Worm (Caenorhabditis elegans): ENCODE results near the gene clec-224.

Gene clec-224

DNA sequence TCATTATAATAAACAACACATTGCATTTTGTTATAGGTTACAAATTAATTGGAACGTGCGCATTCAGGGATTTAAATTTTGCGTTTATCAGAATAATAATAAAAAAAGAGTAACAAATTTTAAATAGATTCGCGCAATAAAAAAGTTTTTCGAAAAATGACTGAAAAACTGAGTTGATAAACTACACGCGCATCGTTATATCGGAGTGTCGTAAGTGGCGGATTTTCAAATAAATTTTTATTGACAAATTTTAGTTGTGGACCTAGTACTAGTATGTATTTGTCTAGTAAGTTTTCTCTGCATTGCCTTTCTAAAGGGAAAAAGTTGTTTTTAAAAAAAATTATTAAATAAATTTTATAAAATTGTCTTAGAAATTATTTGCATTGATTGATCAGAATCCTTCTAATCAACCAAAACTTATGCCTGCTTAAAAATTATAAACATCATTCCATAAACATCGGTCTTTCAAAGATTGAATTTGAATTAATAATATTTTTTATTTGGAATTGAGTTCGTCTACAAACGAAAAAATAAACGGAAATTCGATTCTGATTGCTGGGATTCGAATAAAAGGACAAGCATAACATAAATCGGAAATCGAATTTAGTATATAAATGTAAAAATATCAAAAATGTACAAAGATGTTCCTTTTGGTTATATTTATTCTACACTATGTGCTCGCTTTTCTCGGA lies 5.2 kb upstream of the clec-224 start, which contains the start of gene srd-4 (continued):
- no peak for TF ChIP-seq attf-5 (GFP tag; optimal IDR thresholded peaks at IDR 0.05)
- TF ChIP-seq akir-1 (GFP tag; optimal IDR thresholded peaks at IDR 0.05), result no peak
- TF ChIP-seq B0019.2 (GFP tag; conservative IDR thresholded peaks at IDR 0.05), result no peak
- no peak for TF ChIP-seq gei-17 (GFP tag; optimal IDR thresholded peaks at IDR 0.05)
- no peak for TF ChIP-seq Y56A3A.18 (GFP tag; IDR thresholded peaks at IDR 0.05)

- no peak for TF ChIP-seq tlf-1 (GFP tag; optimal IDR thresholded peaks at IDR 0.05)
- TF ChIP-seq rec-8 (tag; optimal IDR thresholded peaks at IDR 0.05), result no peak
- TF ChIP-seq lin-54 (GFP tag; optimal IDR thresholded peaks at IDR 0.05), result no peak
- no peak for TF ChIP-seq mel-28 (tag; optimal IDR thresholded peaks at IDR 0.05; ENCODE audit: borderline replicate concordance)
- TF ChIP-seq F10E7.11 (tag; optimal IDR thresholded peaks at IDR 0.05), result no peak
- TF ChIP-seq F55B11.4 (tag; optimal IDR thresholded peaks at IDR 0.05; ENCODE audit: borderline replicate concordance, insufficient read depth), result no peak
- no peak for TF ChIP-seq ets-4 (GFP tag; optimal IDR thresholded peaks at IDR 0.05)
- no peak for TF ChIP-seq ztf-25 (GFP tag; IDR thresholded peaks at IDR 0.05)
- TF ChIP-seq nfya-2 (GFP tag; IDR thresholded peaks at IDR 0.05), result no peak
- no peak for TF ChIP-seq sptf-2 (GFP tag; optimal IDR thresholded peaks at IDR 0.05)
- no peak for TF ChIP-seq F52B5.7 (tag; optimal IDR thresholded peaks at IDR 0.05)
- no peak for TF ChIP-seq die-1 (tag; optimal IDR thresholded peaks at IDR 0.05)
- TF ChIP-seq lin-40 (tag; optimal IDR thresholded peaks at IDR 0.05), result no peak
- no peak for TF ChIP-seq dox-1 (GFP tag; IDR thresholded peaks at IDR 0.05)
- no peak for TF ChIP-seq T26A5.8 (tag; optimal IDR thresholded peaks at IDR 0.05)
Observed at ce11 chrV:12183854-12184253, 4.6 kb upstream of the clec-224 start, which contains the start of gene usip-1. Gene usip-1, minus strand, starts transcription at chrV:12184194.

ce11 chrV:12181310-12181709 lies 2.1 kb upstream of the clec-224 start, which contains the start of gene elpc-3:
Gene elpc-3, minus strand, starts transcription at chrV:12181410.
- TF ChIP-seq nhr-179 (tag; optimal IDR thresholded peaks at IDR 0.05), result no peak
- no peak for TF ChIP-seq ama-1 (optimal IDR thresholded peaks at IDR 0.05)
- TF ChIP-seq ama-1 (GFP tag; optimal IDR thresholded peaks at IDR 0.05), result peak in 1 of 2 experiments; percentile 27

ce11 chrV:12170114-12170513 lies 9.1 kb downstream of the clec-224 start, which contains the start of gene ZK863.1:
Gene ZK863.1, minus strand, starts transcription at chrV:12170214.
- TF ChIP-seq lin-35 (GFP tag; optimal IDR thresholded peaks at IDR 0.05) (no peak), sea-2 (GFP tag; IDR thresholded peaks at IDR 0.05) (no peak), F22D6.2 (tag; optimal IDR thresholded peaks at IDR 0.05) (no peak), zfh-2 (GFP tag; conservative IDR thresholded peaks at IDR 0.05) (no peak), F52B5.7 (tag; optimal IDR thresholded peaks at IDR 0.05) (no peak), K11D2.4 (GFP tag; IDR thresholded peaks at IDR 0.05) (no peak), B0035.1 (tag; optimal IDR thresholded peaks at IDR 0.05) (no peak), unc-130 (GFP tag; optimal IDR thresholded peaks at IDR 0.05) (no peak), sptf-2 (GFP tag; optimal IDR thresholded peaks at IDR 0.05) (no peak)

ce11 chrV:12167653-12168052 lies 11.6 kb downstream of the clec-224 start, which contains the start of gene col-37:
Gene col-37, minus strand, starts transcription at chrV:12167753.
- TF ChIP-seq F10E7.11 (tag; optimal IDR thresholded peaks at IDR 0.05) (no peak), dpff-1 (tag; optimal IDR thresholded peaks at IDR 0.05) (no peak), hmg-20 (GFP tag; IDR thresholded peaks at IDR 0.05) (no peak), fkh-3 (tag; optimal IDR thresholded peaks at IDR 0.05) (no peak), ztf-28 (GFP tag; IDR thresholded peaks at IDR 0.05) (no peak)
